Worm (Caenorhabditis elegans): ENCODE results near the gene C04F5.2.
A peak's percentile ranks its signal among the peaks of the same experiment; 100 is the strongest.

The C04F5.2 gene

DNA sequence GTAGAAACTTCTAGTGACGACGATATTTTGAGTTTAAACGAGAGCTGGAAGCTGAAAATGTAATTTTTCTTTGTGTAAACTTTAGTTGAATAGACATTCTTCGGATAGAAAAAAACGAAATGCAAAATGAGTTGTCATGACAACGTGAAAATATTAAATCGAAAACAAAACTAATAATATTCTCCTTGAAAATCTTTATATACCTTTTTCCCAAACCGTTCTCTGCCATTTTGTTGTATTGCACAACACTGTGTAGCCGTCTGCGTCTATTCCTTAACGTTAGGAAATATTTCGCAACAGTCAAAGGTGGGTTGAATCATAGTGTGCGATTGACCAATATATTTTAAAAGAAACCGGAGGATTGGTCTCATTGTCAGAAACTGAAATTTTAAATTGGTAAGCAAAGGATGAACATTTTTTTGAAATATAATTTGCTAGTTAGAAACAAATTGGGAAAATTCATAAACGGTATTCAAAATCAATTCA lies 16.0 kb downstream of the C04F5.2 start, which contains the start of gene Y58A7A.3 (continued):
- peak; percentile 77 for TF ChIP-seq lin-14 (GFP tag; optimal IDR thresholded peaks at IDR 0.05)
- no peak for TF ChIP-seq nhr-77 (tag; optimal IDR thresholded peaks at IDR 0.05)
- peak in 2 of 3 experiments; percentile 12 to 71 for TF ChIP-seq ceh-82 (tag; optimal IDR thresholded peaks at IDR 0.05)
- no peak for TF ChIP-seq efl-3 (GFP tag; optimal IDR thresholded peaks at IDR 0.05)
- no peak for TF ChIP-seq aly-2 (tag; optimal IDR thresholded peaks at IDR 0.05)
- TF ChIP-seq vab-15 (tag; optimal IDR thresholded peaks at IDR 0.05), result no peak
- peak in 2 of 6 experiments; percentile 57 to 60 for TF ChIP-seq elt-3 (tag; optimal IDR thresholded peaks at IDR 0.05)
- peak; percentile 28 for TF ChIP-seq fos-1 (tag; optimal IDR thresholded peaks at IDR 0.05)
- no peak for TF ChIP-seq lin-15B (tag; optimal IDR thresholded peaks at IDR 0.05)
- TF ChIP-seq ceh-63 (GFP tag; optimal IDR thresholded peaks at IDR 0.05), result no peak
- no peak for TF ChIP-seq nhr-28 (tag; optimal IDR thresholded peaks at IDR 0.05)
- peak in 2 of 3 experiments; percentile 21 to 24 for TF ChIP-seq dpl-1 (GFP tag; optimal IDR thresholded peaks at IDR 0.05)
- peak; percentile 19; the same call in 1 of the 2 replicates for TF ChIP-seq nhr-19 (GFP tag; conservative IDR thresholded peaks at IDR 0.05)
- TF ChIP-seq Y116A8C.19 (tag; optimal IDR thresholded peaks at IDR 0.05; ENCODE audit: borderline replicate concordance), result no peak
- TF ChIP-seq nhr-84 (tag; optimal IDR thresholded peaks at IDR 0.05), result no peak
- TF ChIP-seq fkh-10 (GFP tag; optimal IDR thresholded peaks at IDR 0.05), result no peak
- TF ChIP-seq hlh-4 (tag; optimal IDR thresholded peaks at IDR 0.05), result no peak
- TF ChIP-seq unc-86 (tag; optimal IDR thresholded peaks at IDR 0.05), result no peak
- no peak for TF ChIP-seq ztf-11 (tag; optimal IDR thresholded peaks at IDR 0.05)
- TF ChIP-seq nhr-20 (tag; optimal IDR thresholded peaks at IDR 0.05), result peak; percentile 11
- TF ChIP-seq nhr-12 (tag; optimal IDR thresholded peaks at IDR 0.05), result no peak
- no peak for TF ChIP-seq ceh-8 (GFP tag; optimal IDR thresholded peaks at IDR 0.05)
- peak; percentile 31 for TF ChIP-seq swsn-7 (tag; optimal IDR thresholded peaks at IDR 0.05)
- peak; percentile 35 for TF ChIP-seq jun-1 (tag; optimal IDR thresholded peaks at IDR 0.05)
- no peak for TF ChIP-seq fkh-4 (tag; optimal IDR thresholded peaks at IDR 0.05; ENCODE audit: borderline replicate concordance)
- no peak for TF ChIP-seq C34B4.2 (tag; optimal IDR thresholded peaks at IDR 0.05)
- no peak for TF ChIP-seq egl-27 (tag; optimal IDR thresholded peaks at IDR 0.05)
- TF ChIP-seq sox-4 (tag; optimal IDR thresholded peaks at IDR 0.05), result no peak
- no peak for TF ChIP-seq dsc-1 (tag; optimal IDR thresholded peaks at IDR 0.05)
- TF ChIP-seq irx-1 (tag; optimal IDR thresholded peaks at IDR 0.05), result peak; percentile 31
- peak; percentile 61 for TF ChIP-seq nhr-237 (tag; optimal IDR thresholded peaks at IDR 0.05)
- no peak for TF ChIP-seq hlh-17 (GFP tag; optimal IDR thresholded peaks at IDR 0.05; ENCODE audit: borderline replicate concordance)
- TF ChIP-seq pqm-1 (tag; optimal IDR thresholded peaks at IDR 0.05), result no peak
- no peak for TF ChIP-seq mef-2 (tag; optimal IDR thresholded peaks at IDR 0.05)
- TF ChIP-seq lin-35 (GFP tag; optimal IDR thresholded peaks at IDR 0.05), result peak in 1 of 2 experiments; percentile 71
- no peak for TF ChIP-seq mab-9 (GFP tag; IDR thresholded peaks at IDR 0.05)
- no peak for TF ChIP-seq lir-3 (tag; optimal IDR thresholded peaks at IDR 0.05; ENCODE audit: poor library complexity)
- peak; percentile 36 to 60 for TF ChIP-seq efl-1 (optimal IDR thresholded peaks at IDR 0.05)
- peak in 1 of 2 experiments; percentile 39 for TF ChIP-seq efl-1 (GFP tag; optimal IDR thresholded peaks at IDR 0.05 in 1 of 2)
- no peak for TF ChIP-seq ceh-90 (tag; optimal IDR thresholded peaks at IDR 0.05)
- no peak for TF ChIP-seq aha-1 (tag; optimal IDR thresholded peaks at IDR 0.05)

DNA sequence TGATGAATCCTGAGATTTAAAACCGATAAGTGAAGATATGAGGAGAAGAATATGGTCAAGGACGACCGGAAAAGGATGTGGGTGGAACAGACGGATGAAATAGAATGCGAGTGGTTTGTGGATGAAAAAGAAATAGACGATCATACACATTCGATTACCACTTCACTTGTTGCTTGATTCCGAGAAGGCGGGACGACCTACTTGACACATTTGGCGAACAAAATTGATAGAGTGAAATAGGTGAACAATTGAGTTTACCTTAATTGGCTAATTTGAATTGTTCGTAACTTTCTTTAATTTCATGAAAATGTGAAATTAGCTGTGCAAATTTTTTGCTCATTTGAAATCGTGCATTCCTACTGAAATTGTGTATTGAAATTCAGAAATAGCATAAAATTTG lies 24.9 kb downstream of the C04F5.2 start, which contains the start of gene Y58A7A.2:
TSS of gene Y58A7A.2 (minus strand) at position 101 of the 400 bp plus-strand sequence.
- TF ChIP-seq snpc-4 (tag; optimal IDR thresholded peaks at IDR 0.05) (no peak), hlh-4 (tag; optimal IDR thresholded peaks at IDR 0.05) (no peak), unc-130 (tag; optimal IDR thresholded peaks at IDR 0.05) (no peak), nhr-85 (tag) (peak; percentile 4), blmp-1 (tag; optimal IDR thresholded peaks at IDR 0.05) (peak; percentile 79)
